Worm (Caenorhabditis elegans) whole organism, midembryonic: ENCODE measurements around the gene T07E3.3.

Experiments
- T22C8.4 ChIP-seq: fragments of 200-800 bp; sonication (Bioruptor generic); IDR thresholded peaks from 2 replicates; pipeline ENCODE4 v1.3.6; 2022; ENCODE audit warnings: missing genetic modification characterization, missing compliant biosample characterization
- ref-1 ChIP-seq: fragments of 200-800 bp; sonication (Bioruptor generic); conservative IDR thresholded peaks from 2 replicates; pipeline ENCODE4 v1.3.6; 2022; ENCODE audit warnings: missing genetic modification reagents, missing genetic modification characterization, missing compliant biosample characterization
- tab-1 ChIP-seq: fragments of 200-800 bp; sonication (Bioruptor generic); IDR thresholded peaks from 2 replicates; pipeline ENCODE4 v1.3.6; 2022; ENCODE audit warnings: missing genetic modification characterization, missing compliant biosample characterization

DNA sequence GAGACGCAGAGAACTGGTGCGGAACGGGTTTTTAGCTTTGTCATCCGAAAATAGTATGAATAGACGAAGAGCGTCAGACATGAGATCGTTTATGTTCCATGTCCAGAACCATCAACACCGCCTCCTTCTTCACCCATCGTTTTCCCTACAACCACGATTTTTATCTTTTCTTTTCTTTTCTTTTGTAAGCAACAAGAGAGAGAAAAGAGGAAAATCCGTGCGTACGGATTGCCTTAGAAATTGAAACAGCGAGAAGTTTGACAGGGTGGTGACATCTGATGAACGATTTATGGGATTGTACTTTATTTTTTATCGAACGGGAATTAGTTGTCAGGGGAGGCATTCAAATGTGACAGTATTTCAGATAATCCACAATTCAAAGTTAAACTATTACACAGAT, 42.1 kb downstream of the T07E3.3 start, which contains the start of gene abu-13:
- no peak for TF ChIP-seq T22C8.4
- TF ChIP-seq tab-1, result no peak
- TF ChIP-seq ref-1, result no peak
